Worm (Caenorhabditis elegans) whole organism, L4 larva: Measurements from ENCODE around the gene tbc-16.

Source experiments
- D1046.2 ChIP-seq: fragments of 200-800 bp; sonication (Bioruptor generic); IDR thresholded peaks from 2 replicates; pipeline ENCODE4 v1.3.6; 2022; ENCODE audit warnings: missing genetic modification characterization, missing compliant biosample characterization
- F10B5.3 ChIP-seq: sonication (generic microtip); optimal IDR thresholded peaks from 2 replicates; lab custom pipeline; 2016; ENCODE audit warnings: mild to moderate bottlenecking, missing genetic modification characterization, missing compliant biosample characterization
- F26F4.8 ChIP-seq: fragments of 200-800 bp; sonication (Bioruptor generic); conservative IDR thresholded peaks from 2 replicates; pipeline ENCODE4 v1.3.6; 2022; ENCODE audit warnings: missing genetic modification characterization, missing compliant biosample characterization
- Y105C5A.15 ChIP-seq: fragments of 200-800 bp; sonication (Bioruptor generic); IDR thresholded peaks from 2 replicates; pipeline ENCODE4 v1.3.6; 2022; ENCODE audit warnings: missing genetic modification characterization, missing compliant biosample characterization
- Y5F2A.4 ChIP-seq: fragments of 200-800 bp; sonication (Bioruptor generic); optimal IDR thresholded peaks from 2 replicates; lab custom pipeline; 2018; ENCODE audit warnings: mild to moderate bottlenecking, missing genetic modification characterization, missing compliant biosample characterization
- Y75B8A.6 ChIP-seq: fragments of 200-800 bp; sonication (Bioruptor generic); IDR thresholded peaks from 2 replicates; pipeline ENCODE4 v1.3.6; 2022; ENCODE audit warnings: missing genetic modification reagents, missing genetic modification characterization, missing compliant biosample characterization
- aha-1 ChIP-seq: fragments of 150-350 bp; peaks from one replicate; lab custom pipeline; 2014; ENCODE audit warnings: missing biosample characterization, missing genetic modification characterization
- aly-2 ChIP-seq: sonication (generic microtip); optimal IDR thresholded peaks from 2 replicates; lab custom pipeline; 2018; ENCODE audit warnings: missing biosample characterization, missing genetic modification characterization
- ceh-28 ChIP-seq: fragments of 150-350 bp; optimal IDR thresholded peaks from 2 replicates; lab custom pipeline; 2014; ENCODE audit warnings: missing biosample characterization, missing genetic modification reagents, missing genetic modification characterization
- cey-2 ChIP-seq: sonication (generic microtip); optimal IDR thresholded peaks from 3 replicates; lab custom pipeline; 2017; ENCODE audit warnings: missing genetic modification characterization, mild to moderate bottlenecking, missing compliant biosample characterization, antibody characterized with exemption, borderline replicate concordance; ENCODE audit not compliant: insufficient read depth
- daf-12 ChIP-seq: fragments of 150-350 bp; optimal IDR thresholded peaks from 2 replicates; lab custom pipeline; 2014; ENCODE audit warnings: missing biosample characterization, missing genetic modification reagents, missing genetic modification characterization
- daf-16 ChIP-seq, 3 experiments: sonication (generic microtip); optimal IDR thresholded peaks; 2 replicates each; lab custom pipeline; 2016 to 2017; ENCODE audit warnings: missing genetic modification characterization in 3 of 3, missing genetic modification reagents in 3 of 3, mild to moderate bottlenecking in 2 of 3, missing compliant biosample characterization in 2 of 3, missing biosample characterization in 1 of 3, moderate library complexity in 1 of 3
- daf-19 ChIP-seq: fragments of 200-800 bp; sonication (Bioruptor generic); conservative IDR thresholded peaks from 2 replicates; pipeline ENCODE4 v1.3.6; 2022; ENCODE audit warnings: missing genetic modification characterization, missing compliant biosample characterization
- dmd-6 ChIP-seq: fragments of 200-800 bp; sonication (Bioruptor generic); IDR thresholded peaks from 2 replicates; pipeline ENCODE4 v1.3.6; 2022; ENCODE audit warnings: missing genetic modification reagents, missing genetic modification characterization, missing compliant biosample characterization
- dmd-9 ChIP-seq: fragments of 200-800 bp; sonication (Bioruptor generic); IDR thresholded peaks from 2 replicates; pipeline ENCODE4 v1.3.6; 2022; ENCODE audit warnings: missing genetic modification reagents, missing genetic modification characterization, missing compliant biosample characterization
- dve-1 ChIP-seq: sonication (generic microtip); optimal IDR thresholded peaks from 2 replicates; lab custom pipeline; 2017; ENCODE audit warnings: antibody characterized with exemption, mild to moderate bottlenecking, missing genetic modification characterization, missing compliant biosample characterization; ENCODE audit not compliant: insufficient read depth
- egl-43 ChIP-seq: fragments of 200-800 bp; sonication (Bioruptor generic); IDR thresholded peaks from 2 replicates; pipeline ENCODE4 v1.3.6; 2022; ENCODE audit warnings: missing genetic modification reagents, missing genetic modification characterization, missing compliant biosample characterization
- fos-1 ChIP-seq: fragments of 150-350 bp; optimal IDR thresholded peaks from 2 replicates; lab custom pipeline; 2014; ENCODE audit warnings: missing biosample characterization, missing genetic modification characterization
- hlh-11 ChIP-seq: fragments of 200-800 bp; sonication (Bioruptor generic); optimal IDR thresholded peaks from 2 replicates; lab custom pipeline; 2018; ENCODE audit warnings: mild to moderate bottlenecking, missing genetic modification characterization, missing compliant biosample characterization
- hlh-30 ChIP-seq: sonication (generic microtip); optimal IDR thresholded peaks from 2 replicates; lab custom pipeline; 2017; ENCODE audit warnings: antibody characterized with exemption, mild to moderate bottlenecking, missing genetic modification characterization, missing compliant biosample characterization; ENCODE audit not compliant: insufficient read depth
- lim-7 ChIP-seq: fragments of 200-800 bp; sonication (Bioruptor generic); IDR thresholded peaks from 2 replicates; pipeline ENCODE4 v1.3.6; 2022; ENCODE audit warnings: missing genetic modification characterization, missing compliant biosample characterization
- lin-1 ChIP-seq: fragments of 200-800 bp; sonication (Bioruptor generic); IDR thresholded peaks from 2 replicates; pipeline ENCODE4 v1.3.6; 2022; ENCODE audit warnings: missing genetic modification reagents, missing genetic modification characterization, missing compliant biosample characterization
- lin-13 ChIP-seq: fragments of 150-350 bp; optimal IDR thresholded peaks from 2 replicates; lab custom pipeline; 2014; ENCODE audit warnings: missing biosample characterization, missing genetic modification reagents, missing genetic modification characterization
- lin-38 ChIP-seq: fragments of 200-800 bp; sonication (Bioruptor generic); IDR thresholded peaks from 2 replicates; pipeline ENCODE4 v1.3.6; 2022; ENCODE audit warnings: missing genetic modification reagents, missing genetic modification characterization, missing compliant biosample characterization
- lin-39 ChIP-seq: fragments of 150-350 bp; optimal IDR thresholded peaks from 2 replicates; lab custom pipeline; 2014; ENCODE audit warnings: missing biosample characterization, missing genetic modification reagents, missing genetic modification characterization
- lir-3 ChIP-seq: sonication (generic microtip); optimal IDR thresholded peaks from 2 replicates; lab custom pipeline; 2016; ENCODE audit warnings: mild to moderate bottlenecking, missing genetic modification characterization, missing compliant biosample characterization
- mep-1 ChIP-seq: fragments of 150-350 bp; sonication (generic microtip); optimal IDR thresholded peaks from 3 replicates; lab custom pipeline; 2014; ENCODE audit warnings: missing biosample characterization, missing genetic modification characterization
- mes-2 ChIP-seq: sonication (generic microtip); optimal IDR thresholded peaks from 2 replicates; lab custom pipeline; 2016; ENCODE audit warnings: missing genotype, mild to moderate bottlenecking, missing genetic modification characterization, missing compliant biosample characterization; ENCODE audit not compliant: poor library complexity, severe bottlenecking
- mxl-3 ChIP-seq: fragments of 200-800 bp; sonication (Bioruptor generic); optimal IDR thresholded peaks from 2 replicates; lab custom pipeline; 2018; ENCODE audit warnings: mild to moderate bottlenecking, missing genetic modification characterization, missing compliant biosample characterization
- nhr-10 ChIP-seq: fragments of 150-350 bp; optimal IDR thresholded peaks from 2 replicates; lab custom pipeline; 2014; ENCODE audit warnings: missing biosample characterization, missing genetic modification characterization
- nhr-11 ChIP-seq: fragments of 150-350 bp; optimal IDR thresholded peaks from 2 replicates; lab custom pipeline; 2014; ENCODE audit warnings: missing biosample characterization, missing genetic modification characterization
- nhr-111 ChIP-seq: fragments of 200-800 bp; sonication (Bioruptor generic); optimal IDR thresholded peaks from 2 replicates; lab custom pipeline; 2018; ENCODE audit warnings: mild to moderate bottlenecking, missing genetic modification characterization, missing compliant biosample characterization
- nhr-237 ChIP-seq: sonication (generic microtip); optimal IDR thresholded peaks from 2 replicates; lab custom pipeline; 2017; ENCODE audit warnings: missing biosample characterization, missing genetic modification characterization
- nhr-41 ChIP-seq: fragments of 200-800 bp; sonication (Bioruptor generic); IDR thresholded peaks from 2 replicates; pipeline ENCODE4 v1.3.6; 2022; ENCODE audit warnings: missing genetic modification reagents, missing genetic modification characterization, missing compliant biosample characterization
- nhr-42 ChIP-seq: fragments of 200-800 bp; sonication (Bioruptor generic); IDR thresholded peaks from 2 replicates; pipeline ENCODE4 v1.3.6; 2022; ENCODE audit warnings: missing genetic modification characterization, missing compliant biosample characterization
- nhr-48 ChIP-seq: sonication (generic microtip); optimal IDR thresholded peaks from 2 replicates; lab custom pipeline; 2016; ENCODE audit warnings: mild to moderate bottlenecking, missing genetic modification characterization, missing compliant biosample characterization
- nhr-6 ChIP-seq: fragments of 150-350 bp; optimal IDR thresholded peaks from 2 replicates; lab custom pipeline; 2014; ENCODE audit warnings: missing biosample characterization, missing genetic modification characterization
- nhr-76 ChIP-seq: fragments of 150-350 bp; optimal IDR thresholded peaks from 2 replicates; lab custom pipeline; 2014; ENCODE audit warnings: missing biosample characterization, missing genetic modification characterization
- nhr-77 ChIP-seq: fragments of 150-350 bp; optimal IDR thresholded peaks from 2 replicates; lab custom pipeline; 2014; ENCODE audit warnings: missing biosample characterization, missing genetic modification characterization
- php-3 ChIP-seq: fragments of 200-800 bp; sonication (Bioruptor generic); IDR thresholded peaks from 2 replicates; pipeline ENCODE4 v1.3.6; 2022; ENCODE audit warnings: missing genetic modification reagents, missing genetic modification characterization, missing compliant biosample characterization
- rbr-2 ChIP-seq: sonication (generic microtip); optimal IDR thresholded peaks from 2 replicates; lab custom pipeline; 2016; ENCODE audit warnings: missing genotype, missing genetic modification characterization, missing compliant biosample characterization
- saeg-2 ChIP-seq: fragments of 200-800 bp; sonication (Bioruptor generic); IDR thresholded peaks from 2 replicates; pipeline ENCODE4 v1.3.6; 2022; ENCODE audit warnings: missing genetic modification reagents, missing genetic modification characterization, missing compliant biosample characterization
- sdz-12 ChIP-seq: fragments of 200-800 bp; sonication (Bioruptor generic); optimal IDR thresholded peaks from 2 replicates; lab custom pipeline; 2018; ENCODE audit warnings: mild to moderate bottlenecking, missing genetic modification characterization, missing compliant biosample characterization
- skn-1 ChIP-seq: fragments of 150-350 bp; optimal IDR thresholded peaks from 2 replicates; lab custom pipeline; 2014; ENCODE audit warnings: missing biosample characterization, missing genetic modification characterization
- snpc-1.2 ChIP-seq: fragments of 200-800 bp; sonication (Bioruptor generic); IDR thresholded peaks from 2 replicates; pipeline ENCODE4 v1.3.6; 2022; ENCODE audit warnings: missing genetic modification reagents, missing genetic modification characterization, missing compliant biosample characterization
- spr-1 ChIP-seq: sonication (generic microtip); optimal IDR thresholded peaks from 2 replicates; lab custom pipeline; 2016; ENCODE audit warnings: mild to moderate bottlenecking, missing genetic modification characterization, missing compliant biosample characterization
- tag-97 ChIP-seq: fragments of 200-800 bp; sonication (Bioruptor generic); IDR thresholded peaks from 2 replicates; pipeline ENCODE4 v1.3.6; 2022; ENCODE audit warnings: missing genetic modification characterization, missing compliant biosample characterization
- tra-1 ChIP-seq: fragments of 200-800 bp; sonication (Bioruptor generic); IDR thresholded peaks from 2 replicates; pipeline ENCODE4 v1.3.6; 2022; ENCODE audit warnings: missing genetic modification reagents, missing genetic modification characterization, missing compliant biosample characterization
- unc-39 ChIP-seq: sonication (generic microtip); optimal IDR thresholded peaks from 2 replicates; lab custom pipeline; 2017; ENCODE audit warnings: missing biosample characterization, missing genetic modification characterization
- unc-62 ChIP-seq, 3 experiments: fragments of 150-350 bp in 1 of 3; sonication (generic microtip); optimal IDR thresholded peaks in 2 of 3; peaks in 1 of 3; 1 replicate in 1 of 3; 2 replicates in 2 of 3; lab custom pipeline; 2014 to 2017; ENCODE audit warnings: missing biosample characterization in 3 of 3, missing genetic modification characterization in 3 of 3, missing genetic modification reagents in 3 of 3, missing genotype in 1 of 3
- zag-1 ChIP-seq: fragments of 150-350 bp; optimal IDR thresholded peaks from 2 replicates; lab custom pipeline; 2014; ENCODE audit warnings: missing biosample characterization, missing genetic modification characterization
- ztf-7 ChIP-seq: fragments of 150-350 bp; optimal IDR thresholded peaks from 2 replicates; lab custom pipeline; 2014; ENCODE audit warnings: missing biosample characterization, missing genetic modification characterization

Gene tbc-16

DNA sequence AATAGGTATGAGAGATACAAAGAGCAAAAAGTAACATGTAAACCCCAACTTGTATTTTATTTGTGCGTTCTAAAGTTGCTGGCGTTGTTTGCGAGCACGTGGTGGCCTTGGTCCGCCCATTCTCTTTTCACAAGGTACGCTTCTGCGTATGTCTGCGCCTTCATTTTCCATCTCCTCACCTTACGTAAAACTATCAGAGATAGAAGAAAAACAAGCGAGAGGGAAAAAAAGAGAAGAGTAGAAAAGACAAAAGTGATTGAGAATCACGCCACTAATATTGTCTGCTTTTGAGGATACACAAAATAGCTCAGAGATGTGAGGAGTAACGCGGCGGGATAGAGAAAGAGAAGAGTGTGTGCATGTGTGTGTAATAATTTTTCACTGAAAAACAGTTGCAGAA, 45.0 kb downstream of the tbc-16 start:
- TF ChIP-seq cey-2 (tag; lab: Kevin White, UChicago) (no peak), lin-1 (GFP tag; lab: Robert Waterston, UW) (no peak), lir-3 (no peak), sdz-12 (GFP tag; lab: Kevin White, UChicago) (no peak), mxl-3 (GFP tag; lab: Kevin White, UChicago) (peak; percentile 86), fos-1 (tag; lab: Kevin White, UChicago) (no peak), lin-13 (GFP tag; lab: Kevin White, UChicago) (no peak), spr-1 (tag; lab: Kevin White, UChicago) (no peak), D1046.2 (GFP tag; lab: Robert Waterston, UW) (no peak), hlh-11 (tag; lab: Kevin White, UChicago) (peak; percentile 82), Y5F2A.4 (GFP tag; lab: Kevin White, UChicago) (no peak), aly-2 (tag; lab: Kevin White, UChicago) (no peak), mep-1 (tag; lab: Kevin White, UChicago) (peak; percentile 38), daf-19 (GFP tag; lab: Robert Waterston, UW) (no peak), saeg-2 (no peak), nhr-48 (tag; lab: Kevin White, UChicago) (no peak), ztf-7 (no peak), lin-38 (GFP tag; lab: Robert Waterston, UW) (no peak), nhr-76 (tag; lab: Kevin White, UChicago) (no peak), Y75B8A.6 (GFP tag; lab: Robert Waterston, UW) (no peak), daf-12 (tag; lab: Kevin White, UChicago) (no peak), nhr-6 (tag; lab: Kevin White, UChicago) (no peak), egl-43 (GFP tag; lab: Robert Waterston, UW) (no peak), ceh-28 (tag; lab: Kevin White, UChicago) (no peak), F10B5.3 (no peak), nhr-237 (tag; lab: Kevin White, UChicago) (no peak), nhr-111 (GFP tag; lab: Kevin White, UChicago) (no peak), nhr-77 (peak; percentile 34), skn-1 (tag; lab: Kevin White, UChicago) (no peak), dmd-9 (no peak), snpc-1.2 (GFP tag; lab: Robert Waterston, UW) (no peak), lin-39 (tag; lab: Kevin White, UChicago) (no peak), F26F4.8 (GFP tag; lab: Robert Waterston, UW) (no peak), nhr-11 (tag; lab: Kevin White, UChicago) (peak; percentile 86), unc-39 (tag; lab: Kevin White, UChicago) (no peak), lim-7 (GFP tag; lab: Robert Waterston, UW) (no peak), daf-16 (GFP tag; optimal IDR thresholded peaks at IDR 0.05; lab: Kevin White, UChicago) (peak in 1 of 2 experiments; percentile 93), daf-16 (tag; optimal IDR thresholded peaks at IDR 0.05; lab: Kevin White, UChicago) (peak; percentile 37), rbr-2 (tag; lab: Kevin White, UChicago) (no peak), php-3 (GFP tag; lab: Robert Waterston, UW) (no peak), Y105C5A.15 (GFP tag; lab: Robert Waterston, UW) (no peak), nhr-42 (GFP tag; lab: Robert Waterston, UW) (no peak), nhr-10 (tag; lab: Kevin White, UChicago) (peak; percentile 7), mes-2 (no peak), aha-1 (tag; lab: Kevin White, UChicago) (peak; percentile 29), dve-1 (peak; percentile 50), hlh-30 (tag; lab: Kevin White, UChicago) (peak; percentile 87), zag-1 (tag; lab: Kevin White, UChicago) (no peak), unc-62 (GFP tag; optimal IDR thresholded peaks at IDR 0.05 in 1 of 2; lab: Kevin White, UChicago) (peak in 1 of 2 experiments; percentile 95), unc-62 (tag; optimal IDR thresholded peaks at IDR 0.05; lab: Kevin White, UChicago) (no peak), dmd-6 (0 out of 2 replicates have a peak, but pooled peaks have one; percentile 17), tag-97 (GFP tag; lab: Robert Waterston, UW) (no peak), tra-1 (0 out of 2 replicates have a peak, but pooled peaks have one; percentile 29), nhr-41 (GFP tag; lab: Robert Waterston, UW) (no peak)
